Worm (Caenorhabditis elegans): ENCODE measurements around the gene Y43E12A.2.
A peak's percentile ranks its signal among the peaks of the same experiment; 100 is the strongest.

The Y43E12A.2 gene

DNA sequence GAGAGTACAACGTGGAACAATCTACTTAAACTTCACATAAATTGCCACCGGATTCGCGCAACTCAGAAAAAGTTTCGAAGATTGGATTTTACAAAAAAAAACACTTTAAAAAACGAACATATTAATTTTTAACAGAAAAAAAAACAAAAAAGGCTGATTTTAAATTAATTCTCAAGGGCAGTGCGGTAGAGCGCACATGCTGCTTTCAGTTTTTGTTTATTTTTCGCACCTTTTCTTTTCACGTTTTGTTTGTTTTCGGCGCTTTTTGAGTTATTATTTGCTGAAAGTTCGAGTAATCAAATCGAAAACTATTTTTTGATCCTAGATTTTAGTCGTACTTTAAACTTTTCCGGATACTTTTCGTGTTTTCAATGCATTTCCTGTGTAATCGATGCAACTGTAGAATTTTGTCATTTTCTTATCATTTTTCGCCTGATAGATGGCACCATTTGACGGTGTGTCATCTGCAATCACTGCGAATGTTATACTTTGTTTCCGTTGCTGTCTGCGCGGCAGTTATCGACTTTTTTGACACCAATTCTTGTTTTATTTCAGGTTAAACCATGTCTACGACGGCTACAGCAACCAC, 38.2 kb downstream of the Y43E12A.2 start, which contains the start of gene F13H10.8 (continued):
- no peak for TF ChIP-seq elt-1 (tag; optimal IDR thresholded peaks at IDR 0.05)
- peak; percentile 21 for TF ChIP-seq nhr-25 (tag; optimal IDR thresholded peaks at IDR 0.05)
- TF ChIP-seq nhr-11 (tag; optimal IDR thresholded peaks at IDR 0.05), result no peak
- no peak for TF ChIP-seq fkh-2 (tag; optimal IDR thresholded peaks at IDR 0.05)
- no peak for TF ChIP-seq mdl-1 (tag; optimal IDR thresholded peaks at IDR 0.05)
- no peak for TF ChIP-seq sea-2 (GFP tag; optimal IDR thresholded peaks at IDR 0.05)
- TF ChIP-seq pqm-1 (tag; optimal IDR thresholded peaks at IDR 0.05), result peak; percentile 3
- peak; percentile 76 for TF ChIP-seq elt-2 (tag; optimal IDR thresholded peaks at IDR 0.05)
- peak; percentile 25 for TF ChIP-seq lin-15B (tag; optimal IDR thresholded peaks at IDR 0.05)
- TF ChIP-seq nhr-28 (tag; optimal IDR thresholded peaks at IDR 0.05), result no peak

DNA sequence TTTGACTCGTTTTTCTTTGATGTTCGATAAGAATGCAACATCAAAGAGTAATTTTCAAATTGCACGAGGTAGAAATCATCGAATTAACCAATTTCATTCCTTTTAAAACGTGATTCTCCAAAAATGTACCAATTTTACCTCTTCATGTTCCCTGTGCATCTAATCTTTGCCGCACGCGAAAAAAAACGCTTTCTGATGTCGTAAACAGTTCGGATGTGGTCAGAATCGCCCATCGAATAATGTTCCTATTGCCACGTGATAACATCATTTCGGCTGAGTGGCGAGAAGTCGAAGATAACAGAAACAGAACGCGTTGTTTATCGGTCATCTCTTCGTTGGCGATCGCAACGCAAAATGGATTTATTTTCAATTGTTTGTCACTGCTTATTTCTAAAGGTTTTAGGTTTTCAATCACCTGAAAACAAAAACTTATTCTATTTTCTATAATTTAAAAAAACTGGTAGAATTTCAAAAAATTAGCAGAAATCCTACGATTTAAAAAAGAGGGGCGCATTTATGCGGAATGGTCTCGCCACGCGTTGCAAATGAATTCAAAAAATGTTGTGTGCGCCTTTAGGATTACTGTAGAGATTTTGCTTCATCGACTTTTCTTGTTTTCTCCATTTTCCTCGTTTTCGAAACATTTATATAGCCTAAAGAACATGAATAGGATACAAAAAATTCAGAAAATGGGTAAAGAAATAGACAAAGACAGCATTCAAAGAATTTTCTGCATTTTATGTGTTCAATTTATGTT, 39.8 kb downstream of the Y43E12A.2 start, which contains the start of gene mogs-1:
TSS of gene mogs-1 (minus strand) at position 417 of the 757 bp plus-strand sequence.
- peak; percentile 60 for TF ChIP-seq nhr-43 (tag; optimal IDR thresholded peaks at IDR 0.05; ENCODE audit: poor library complexity, severe bottlenecking)
- TF ChIP-seq jun-1 (tag; optimal IDR thresholded peaks at IDR 0.05), result peak; percentile 17
- peak; percentile 50 for TF ChIP-seq elt-2 (tag; optimal IDR thresholded peaks at IDR 0.05)
- TF ChIP-seq nhr-23 (tag; optimal IDR thresholded peaks at IDR 0.05), result peak; percentile 72
- TF ChIP-seq hmg-11 (tag; optimal IDR thresholded peaks at IDR 0.05), result peak; percentile 21
- peak; percentile 17 for TF ChIP-seq elt-1 (tag; optimal IDR thresholded peaks at IDR 0.05)
- peak; percentile 53 for TF ChIP-seq nhr-25 (tag; optimal IDR thresholded peaks at IDR 0.05)
- no peak for TF ChIP-seq nhr-12 (tag; optimal IDR thresholded peaks at IDR 0.05)
- no peak for TF ChIP-seq nhr-67 (tag; optimal IDR thresholded peaks at IDR 0.05)

DNA sequence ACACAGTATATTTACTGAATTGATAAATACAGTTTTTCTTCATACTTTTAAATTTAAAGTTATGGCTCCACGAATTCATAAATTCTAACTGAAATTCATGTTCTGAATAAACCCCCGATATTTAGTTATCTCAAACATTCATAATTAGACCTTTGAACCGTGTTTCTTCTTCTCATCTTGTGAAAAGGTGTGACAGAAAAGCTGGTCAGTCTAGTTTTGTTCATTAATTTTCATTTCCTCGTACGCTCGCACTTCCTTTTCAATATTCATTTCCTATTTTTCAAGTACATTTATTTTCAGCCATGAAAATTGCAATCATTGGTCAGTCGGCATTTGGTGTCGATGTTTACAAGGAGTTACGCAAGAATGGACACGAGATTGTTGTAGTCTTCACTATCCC, 40.4 kb downstream of the Y43E12A.2 start, which contains the start of gene alh-3:
TSS of gene alh-3 (plus strand) at position 301 of the 400 bp plus-strand sequence.
- TF ChIP-seq nhr-12 (tag; optimal IDR thresholded peaks at IDR 0.05), result no peak
- TF ChIP-seq nhr-67 (tag; optimal IDR thresholded peaks at IDR 0.05), result no peak
- TF ChIP-seq ztf-4 (tag; optimal IDR thresholded peaks at IDR 0.05), result no peak
- TF ChIP-seq eor-1 (tag; optimal IDR thresholded peaks at IDR 0.05), result no peak
- no peak for TF ChIP-seq elt-1 (tag; optimal IDR thresholded peaks at IDR 0.05)
- TF ChIP-seq nhr-76 (tag; optimal IDR thresholded peaks at IDR 0.05), result no peak
- TF ChIP-seq egl-27 (tag; optimal IDR thresholded peaks at IDR 0.05), result no peak
- TF ChIP-seq nhr-43 (tag; optimal IDR thresholded peaks at IDR 0.05; ENCODE audit: poor library complexity, severe bottlenecking), result no peak
- no peak for TF ChIP-seq fkh-2 (tag; optimal IDR thresholded peaks at IDR 0.05)
- TF ChIP-seq sea-2 (GFP tag; optimal IDR thresholded peaks at IDR 0.05), result no peak
- TF ChIP-seq fos-1 (tag; optimal IDR thresholded peaks at IDR 0.05), result no peak
- no peak for TF ChIP-seq ceh-28 (tag; optimal IDR thresholded peaks at IDR 0.05)
- no peak for TF ChIP-seq fkh-10 (GFP tag; optimal IDR thresholded peaks at IDR 0.05)
- no peak for TF ChIP-seq tbx-2 (tag; optimal IDR thresholded peaks at IDR 0.05)
- no peak for TF ChIP-seq nhr-11 (tag; optimal IDR thresholded peaks at IDR 0.05)
- no peak for TF ChIP-seq nfya-1 (tag; optimal IDR thresholded peaks at IDR 0.05; ENCODE audit: insufficient read depth)

DNA sequence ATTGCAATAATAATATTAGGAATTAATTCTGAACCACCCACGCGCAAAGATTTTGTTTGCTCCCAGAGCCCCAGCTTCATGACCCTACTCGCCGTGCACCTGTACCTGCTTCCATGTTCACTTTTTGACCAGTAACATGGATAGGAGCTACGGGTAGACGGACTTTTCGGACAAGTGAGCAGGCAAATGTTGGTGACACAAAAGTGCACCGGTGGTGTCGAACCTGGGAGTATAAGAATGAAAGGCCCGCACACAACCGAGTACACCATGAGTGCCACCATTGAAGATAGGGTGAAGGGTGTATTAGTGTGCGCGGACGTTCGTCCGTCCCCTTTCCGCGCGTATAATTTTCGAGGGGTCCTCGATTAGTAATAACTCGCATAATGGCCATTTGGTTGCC, 44.1 kb downstream of the Y43E12A.2 start:
- TF ChIP-seq unc-39 (tag; optimal IDR thresholded peaks at IDR 0.05) (no peak), sea-2 (GFP tag; optimal IDR thresholded peaks at IDR 0.05) (peak; percentile 36), ztf-11 (tag; optimal IDR thresholded peaks at IDR 0.05) (no peak), fkh-2 (tag; optimal IDR thresholded peaks at IDR 0.05) (no peak), lsy-12 (tag; optimal IDR thresholded peaks at IDR 0.05) (peak; percentile 49), unc-62 (GFP tag; optimal IDR thresholded peaks at IDR 0.05) (no peak), pha-4 (tag; optimal IDR thresholded peaks at IDR 0.05) (peak; percentile 16), lin-15B (tag; optimal IDR thresholded peaks at IDR 0.05) (no peak), ceh-82 (tag; optimal IDR thresholded peaks at IDR 0.05) (no peak), aly-2 (tag; optimal IDR thresholded peaks at IDR 0.05) (no peak), elt-2 (tag; optimal IDR thresholded peaks at IDR 0.05) (no peak), ceh-16 (tag; optimal IDR thresholded peaks at IDR 0.05) (no peak), tbx-2 (tag; optimal IDR thresholded peaks at IDR 0.05) (peak; percentile 43), nhr-11 (tag; optimal IDR thresholded peaks at IDR 0.05) (no peak), ceh-28 (tag; optimal IDR thresholded peaks at IDR 0.05) (no peak), jun-1 (tag; optimal IDR thresholded peaks at IDR 0.05) (no peak), ceh-9 (tag; optimal IDR thresholded peaks at IDR 0.05) (no peak), nhr-76 (tag; optimal IDR thresholded peaks at IDR 0.05) (no peak), ama-1 (optimal IDR thresholded peaks at IDR 0.05) (peak; percentile 92), nhr-25 (tag; optimal IDR thresholded peaks at IDR 0.05) (peak; percentile 8), mml-1 (tag; optimal IDR thresholded peaks at IDR 0.05) (no peak), lin-39 (tag; optimal IDR thresholded peaks at IDR 0.05) (peak; percentile 58), elt-3 (tag; optimal IDR thresholded peaks at IDR 0.05) (peak in 1 of 3 experiments; percentile 8), nfya-1 (tag; optimal IDR thresholded peaks at IDR 0.05; ENCODE audit: insufficient read depth) (peak; percentile 24), elt-1 (tag; optimal IDR thresholded peaks at IDR 0.05) (no peak), nhr-43 (tag; optimal IDR thresholded peaks at IDR 0.05; ENCODE audit: poor library complexity, severe bottlenecking) (peak; percentile 87)
